Worm (Caenorhabditis elegans): Measurements from ENCODE around the gene F37C4.4.

Gene F37C4.4

DNA sequence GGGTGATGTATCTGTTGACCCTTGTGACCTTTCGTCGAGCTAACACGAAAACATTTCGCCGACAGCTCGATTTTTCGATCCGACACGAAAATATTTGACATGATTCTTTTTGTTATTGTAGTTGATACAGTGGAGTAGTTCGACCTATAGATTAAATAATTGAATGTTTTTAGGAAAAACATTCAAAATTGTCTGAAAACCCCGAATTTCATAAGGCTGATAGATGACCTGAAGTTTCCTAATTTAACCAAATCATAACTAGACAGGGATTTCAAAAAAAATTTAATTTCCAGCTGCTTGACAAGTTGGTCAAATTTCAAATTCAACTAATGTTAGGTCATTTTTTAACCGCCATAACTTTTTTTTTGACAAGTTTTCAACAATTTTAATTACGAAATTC is 32.0 kb upstream of the F37C4.4 start, which contains the start of gene cal-3:
cal-3 (minus strand) TSS at position 101 of the 400 bp plus-strand sequence.
- TF ChIP-seq cebp-1 (GFP tag; IDR thresholded peaks at IDR 0.05) (no peak), cebp-1 (tag; optimal IDR thresholded peaks at IDR 0.05) (no peak), aptf-2 (GFP tag; conservative IDR thresholded peaks at IDR 0.05) (no peak), snpc-4 (GFP tag; optimal IDR thresholded peaks at IDR 0.05) (no peak), snpc-4 (tag; optimal IDR thresholded peaks at IDR 0.05) (no peak)

DNA sequence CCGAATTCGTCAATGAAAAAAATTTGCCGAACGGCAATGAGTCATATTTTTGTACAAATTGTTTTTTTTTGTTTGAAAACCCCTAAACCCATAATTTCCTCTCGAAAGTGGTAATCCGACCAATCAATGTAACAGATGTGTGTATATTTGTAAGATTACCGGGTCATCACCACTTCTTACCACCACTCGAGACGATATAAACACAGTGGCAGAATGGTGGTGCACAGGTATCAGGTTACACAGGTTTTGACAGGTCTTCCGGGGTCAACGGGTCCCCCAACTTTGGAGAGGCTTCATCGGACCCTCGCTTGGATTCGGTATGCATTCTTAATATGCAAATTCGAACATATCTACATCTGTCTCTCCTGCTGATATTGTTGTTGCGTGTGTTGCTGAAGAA is 28.4 kb upstream of the F37C4.4 start:
- TF ChIP-seq dox-1 (GFP tag; IDR thresholded peaks at IDR 0.05) (no peak), dpl-1 (GFP tag; optimal IDR thresholded peaks at IDR 0.05) (no peak), sdz-38 (tag; optimal IDR thresholded peaks at IDR 0.05) (no peak), ccch-3 (GFP tag; optimal IDR thresholded peaks at IDR 0.05) (no peak), akir-1 (GFP tag; optimal IDR thresholded peaks at IDR 0.05) (no peak), him-1 (tag; optimal IDR thresholded peaks at IDR 0.05) (no peak), Y95B8A.8 (GFP tag; IDR thresholded peaks at IDR 0.05) (no peak), hlh-26 (GFP tag; conservative IDR thresholded peaks at IDR 0.05) (no peak), Y67H2A.10 (GFP tag; conservative IDR thresholded peaks at IDR 0.05) (no peak), ztf-22 (GFP tag; optimal IDR thresholded peaks at IDR 0.05) (no peak), gei-17 (GFP tag; optimal IDR thresholded peaks at IDR 0.05) (no peak), ceh-58 (GFP tag; IDR thresholded peaks at IDR 0.05) (no peak), lin-35 (GFP tag; optimal IDR thresholded peaks at IDR 0.05) (no peak), nhr-27 (tag; optimal IDR thresholded peaks at IDR 0.05) (no peak), pbrm-1 (GFP tag; IDR thresholded peaks at IDR 0.05) (no peak)

DNA sequence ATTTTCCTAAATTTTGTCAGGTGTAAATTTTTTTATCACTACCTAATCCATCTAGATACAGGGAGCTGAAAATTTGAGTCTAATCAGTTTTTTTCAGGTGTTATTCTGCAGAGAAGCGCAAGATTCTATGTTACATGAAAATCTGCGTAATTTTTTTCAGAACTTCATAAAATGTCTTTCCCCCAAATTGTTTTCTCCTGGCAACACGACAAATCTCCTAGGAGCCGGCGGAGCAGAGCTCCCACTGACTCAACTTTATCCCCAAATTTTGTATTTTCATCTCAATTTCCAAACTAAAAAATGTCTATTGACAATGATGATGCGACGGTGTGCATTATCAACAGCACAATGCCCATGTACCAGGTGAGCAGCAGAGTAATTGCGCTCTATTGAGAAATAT is 27.7 kb upstream of the F37C4.4 start, which contains the start of gene F28F9.2:
F28F9.2 (plus strand) TSS at position 301 of the 400 bp plus-strand sequence.
- TF ChIP-seq zim-3 (tag; optimal IDR thresholded peaks at IDR 0.05) (no peak), ztf-28 (GFP tag; IDR thresholded peaks at IDR 0.05) (no peak), fkh-3 (tag; optimal IDR thresholded peaks at IDR 0.05) (no peak), lsy-27 (tag; optimal IDR thresholded peaks at IDR 0.05; ENCODE audit: borderline replicate concordance, insufficient read depth) (no peak), unc-130 (GFP tag; optimal IDR thresholded peaks at IDR 0.05) (no peak), nfya-2 (GFP tag; IDR thresholded peaks at IDR 0.05) (no peak), F57A8.1 (GFP tag; optimal IDR thresholded peaks at IDR 0.05) (no peak), rpc-1 (optimal IDR thresholded peaks at IDR 0.05) (no peak), rpc-1 (tag; optimal IDR thresholded peaks at IDR 0.05) (no peak), ets-4 (GFP tag; optimal IDR thresholded peaks at IDR 0.05) (no peak), egrh-3 (GFP tag; IDR thresholded peaks at IDR 0.05) (no peak), ccch-3 (GFP tag; optimal IDR thresholded peaks at IDR 0.05) (no peak)

DNA sequence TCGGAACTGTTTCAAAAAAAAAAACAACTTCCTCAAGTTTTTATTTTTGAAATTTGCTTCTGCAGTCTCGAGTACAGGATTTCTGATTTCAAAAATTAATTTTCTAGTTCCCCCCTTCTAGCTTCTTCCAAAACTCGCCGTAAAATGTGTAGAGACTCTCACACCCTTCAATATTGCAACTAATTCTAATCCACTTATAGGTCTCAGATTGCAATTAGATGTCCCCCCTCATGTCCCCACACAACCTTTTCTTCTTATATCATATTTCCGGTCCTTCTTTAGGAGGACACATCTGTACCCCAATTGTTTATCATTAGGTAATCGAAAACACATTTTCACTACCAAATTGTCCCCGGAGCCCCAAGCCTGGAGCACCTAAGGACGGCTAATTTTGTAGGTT is 26.6 kb upstream of the F37C4.4 start:
- no peak for TF ChIP-seq let-526 (GFP tag; IDR thresholded peaks at IDR 0.05)

DNA sequence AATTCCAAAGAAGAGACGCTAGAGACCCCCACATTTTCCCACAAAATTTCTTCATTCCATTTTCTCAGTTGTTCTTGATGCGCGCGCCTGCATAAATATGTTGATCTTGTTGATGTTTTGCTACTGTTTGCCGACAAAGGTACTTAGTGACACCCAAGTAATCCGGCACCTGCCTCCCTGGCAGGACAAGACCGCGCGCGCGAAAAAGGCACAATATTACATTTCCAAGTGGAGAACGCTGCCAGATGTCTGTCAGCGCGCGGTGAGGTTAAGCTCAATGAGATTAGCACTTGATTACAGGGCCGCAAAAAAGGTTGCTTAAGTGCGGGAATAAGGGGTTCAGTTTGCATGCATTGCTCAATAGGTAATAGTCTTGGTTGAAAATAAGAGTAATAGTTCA is 25.5 kb upstream of the F37C4.4 start:
- TF ChIP-seq nhr-120 (GFP tag; IDR thresholded peaks at IDR 0.05) (no peak), let-607 (tag; optimal IDR thresholded peaks at IDR 0.05) (no peak), mel-28 (tag; optimal IDR thresholded peaks at IDR 0.05; ENCODE audit: borderline replicate concordance) (no peak), egl-44 (GFP tag; IDR thresholded peaks at IDR 0.05) (no peak), hrde-1 (tag; optimal IDR thresholded peaks at IDR 0.05; ENCODE audit: borderline replicate concordance) (no peak), madf-3 (GFP tag; IDR thresholded peaks at IDR 0.05) (no peak), hsf-1 (GFP tag; IDR thresholded peaks at IDR 0.05) (no peak), Y53F4B.3 (GFP tag; IDR thresholded peaks at IDR 0.05) (no peak), lin-26 (GFP tag; IDR thresholded peaks at IDR 0.05) (no peak), ZK185.1 (tag; optimal IDR thresholded peaks at IDR 0.05; ENCODE audit: poor library complexity, severe bottlenecking) (no peak), F37B4.10 (GFP tag; IDR thresholded peaks at IDR 0.05) (no peak), snpc-1.1 (tag; optimal IDR thresholded peaks at IDR 0.05; ENCODE audit: insufficient read depth) (no peak), Y67H2A.10 (GFP tag; conservative IDR thresholded peaks at IDR 0.05) (no peak)

Data from whole organism, young adult.